Worm (Caenorhabditis elegans) whole organism, late embryonic: Measurements from ENCODE around the gene skr-8.
"Not testable (repeated sequence)": the region's sequence is repeated elsewhere in the genome, so short reads cannot be mapped to it uniquely, and the experiment has no call there.

Experiments
- C38D4.7 ChIP-seq: fragments of 200-800 bp; sonication (Bioruptor generic); optimal IDR thresholded peaks from 2 replicates; lab custom pipeline; 2018; ENCODE audit warnings: mild to moderate bottlenecking, missing genetic modification characterization, moderate library complexity, missing compliant biosample characterization
- Y22D7AL.16 ChIP-seq: sonication (generic microtip); optimal IDR thresholded peaks from 2 replicates; lab custom pipeline; 2016; ENCODE audit warnings: missing genetic modification characterization, missing compliant biosample characterization
- ahr-1 ChIP-seq: sonication (generic microtip); optimal IDR thresholded peaks from 2 replicates; lab custom pipeline; 2016; ENCODE audit warnings: missing genetic modification characterization, missing compliant biosample characterization
- ama-1 ChIP-seq: fragments of 150-350 bp; optimal IDR thresholded peaks from 2 replicates; lab custom pipeline; 2014
- ceh-2 ChIP-seq: sonication (generic microtip); optimal IDR thresholded peaks from 2 replicates; lab custom pipeline; 2016; ENCODE audit warnings: missing genotype, missing genetic modification characterization, missing compliant biosample characterization
- ceh-31 ChIP-seq: sonication (generic microtip); optimal IDR thresholded peaks from 2 replicates; lab custom pipeline; 2016; ENCODE audit warnings: missing genetic modification characterization, missing compliant biosample characterization
- ceh-34 ChIP-seq: sonication (generic microtip); optimal IDR thresholded peaks from 2 replicates; lab custom pipeline; 2016; ENCODE audit warnings: mild to moderate bottlenecking, missing genetic modification characterization, missing compliant biosample characterization
- ceh-6 ChIP-seq: fragments of 200-800 bp; sonication (Bioruptor generic); optimal IDR thresholded peaks from 2 replicates; lab custom pipeline; 2018; ENCODE audit warnings: mild to moderate bottlenecking, missing genetic modification characterization, missing compliant biosample characterization
- che-1 ChIP-seq: sonication (generic microtip); optimal IDR thresholded peaks from 2 replicates; lab custom pipeline; 2016; ENCODE audit warnings: mild to moderate bottlenecking, missing genetic modification characterization, missing compliant biosample characterization
- dmd-4 ChIP-seq: sonication (generic microtip); optimal IDR thresholded peaks from 2 replicates; lab custom pipeline; 2016; ENCODE audit warnings: borderline replicate concordance, missing genetic modification characterization, missing compliant biosample characterization
- elt-4 ChIP-seq: sonication (generic microtip); optimal IDR thresholded peaks from 2 replicates; lab custom pipeline; 2016; ENCODE audit warnings: missing genetic modification characterization, missing compliant biosample characterization
- ets-4 ChIP-seq: sonication (generic microtip); optimal IDR thresholded peaks from 2 replicates; lab custom pipeline; 2016; ENCODE audit warnings: missing genetic modification characterization, missing compliant biosample characterization
- eyg-1 ChIP-seq: sonication (generic microtip); optimal IDR thresholded peaks from 2 replicates; lab custom pipeline; 2016; ENCODE audit warnings: missing genotype, missing genetic modification characterization, missing compliant biosample characterization
- fkh-10 ChIP-seq: fragments of 150-350 bp; optimal IDR thresholded peaks from 2 replicates; lab custom pipeline; 2014; ENCODE audit warnings: missing biosample characterization, missing genetic modification reagents, missing genetic modification characterization
- fkh-6 ChIP-seq: sonication (generic microtip); optimal IDR thresholded peaks from 2 replicates; lab custom pipeline; 2016; ENCODE audit warnings: missing genetic modification characterization, missing compliant biosample characterization
- hlh-30 ChIP-seq: sonication (generic microtip); optimal IDR thresholded peaks from 2 replicates; lab custom pipeline; 2017; ENCODE audit warnings: antibody characterized with exemption, missing genetic modification characterization, missing compliant biosample characterization; ENCODE audit not compliant: insufficient read depth
- lim-6 ChIP-seq: sonication (generic microtip); optimal IDR thresholded peaks from 2 replicates; lab custom pipeline; 2016; ENCODE audit warnings: missing genetic modification characterization, missing compliant biosample characterization
- lin-11 ChIP-seq: fragments of 200-800 bp; sonication (Bioruptor generic); optimal IDR thresholded peaks from 2 replicates; lab custom pipeline; 2018; ENCODE audit warnings: mild to moderate bottlenecking, missing genetic modification characterization, missing compliant biosample characterization
- mec-3 ChIP-seq: sonication (generic microtip); optimal IDR thresholded peaks from 2 replicates; lab custom pipeline; 2016; ENCODE audit warnings: borderline replicate concordance, missing genetic modification characterization, missing compliant biosample characterization
- nfya-1 ChIP-seq: sonication (generic microtip); optimal IDR thresholded peaks from 2 replicates; lab custom pipeline; 2017; ENCODE audit warnings: missing genetic modification characterization, mild to moderate bottlenecking, missing compliant biosample characterization, antibody characterized with exemption, moderate library complexity
- odd-2 ChIP-seq: sonication (generic microtip); optimal IDR thresholded peaks from 2 replicates; lab custom pipeline; 2017; ENCODE audit warnings: antibody characterized with exemption, mild to moderate bottlenecking, missing genetic modification characterization, missing compliant biosample characterization
- pax-1 ChIP-seq: fragments of 150-350 bp; optimal IDR thresholded peaks from 2 replicates; lab custom pipeline; 2014; ENCODE audit warnings: missing biosample characterization, missing genetic modification characterization
- pha-2 ChIP-seq: sonication (generic microtip); optimal IDR thresholded peaks from 2 replicates; lab custom pipeline; 2017; ENCODE audit warnings: mild to moderate bottlenecking, missing genetic modification characterization, missing compliant biosample characterization
- pha-4 ChIP-seq: fragments of 150-350 bp; optimal IDR thresholded peaks from 2 replicates; lab custom pipeline; 2018; ENCODE audit warnings: missing biosample characterization, missing genetic modification reagents, missing genetic modification characterization
- ref-2 ChIP-seq: sonication (generic microtip); optimal IDR thresholded peaks from 2 replicates; lab custom pipeline; 2016; ENCODE audit warnings: missing genetic modification characterization, missing compliant biosample characterization
- rnt-1 ChIP-seq: sonication (generic microtip); optimal IDR thresholded peaks from 2 replicates; lab custom pipeline; 2016; ENCODE audit warnings: missing genetic modification characterization, missing compliant biosample characterization
- sdc-2 ChIP-seq: sonication (generic microtip); optimal IDR thresholded peaks from 2 replicates; lab custom pipeline; 2016; ENCODE audit warnings: missing genotype, missing genetic modification characterization, missing compliant biosample characterization
- sox-2 ChIP-seq: fragments of 200-800 bp; sonication (Bioruptor generic); IDR thresholded peaks from 2 replicates; pipeline ENCODE4 v1.3.6; 2022; ENCODE audit warnings: missing genetic modification reagents, missing genetic modification characterization, missing compliant biosample characterization
- syd-9 ChIP-seq: sonication (generic microtip); optimal IDR thresholded peaks from 2 replicates; lab custom pipeline; 2016; ENCODE audit warnings: mild to moderate bottlenecking, missing genetic modification characterization, moderate library complexity, missing compliant biosample characterization
- tbx-2 ChIP-seq: sonication (generic microtip); optimal IDR thresholded peaks from 2 replicates; lab custom pipeline; 2016; ENCODE audit warnings: missing genetic modification characterization, missing compliant biosample characterization
- ttx-3 ChIP-seq: sonication (generic microtip); optimal IDR thresholded peaks from 2 replicates; lab custom pipeline; 2016; ENCODE audit warnings: missing genetic modification reagents, missing genetic modification characterization, missing compliant biosample characterization
- unc-42 ChIP-seq: sonication (generic microtip); optimal IDR thresholded peaks from 2 replicates; lab custom pipeline; 2016; ENCODE audit warnings: missing genotype, missing genetic modification characterization, missing compliant biosample characterization
- unc-86 ChIP-seq: sonication (generic microtip); optimal IDR thresholded peaks from 2 replicates; lab custom pipeline; 2016; ENCODE audit warnings: missing genetic modification characterization, missing compliant biosample characterization
- ztf-16 ChIP-seq: sonication (generic microtip); optimal IDR thresholded peaks from 2 replicates; lab custom pipeline; 2017; ENCODE audit warnings: missing genetic modification characterization, missing compliant biosample characterization

Gene skr-8

DNA sequence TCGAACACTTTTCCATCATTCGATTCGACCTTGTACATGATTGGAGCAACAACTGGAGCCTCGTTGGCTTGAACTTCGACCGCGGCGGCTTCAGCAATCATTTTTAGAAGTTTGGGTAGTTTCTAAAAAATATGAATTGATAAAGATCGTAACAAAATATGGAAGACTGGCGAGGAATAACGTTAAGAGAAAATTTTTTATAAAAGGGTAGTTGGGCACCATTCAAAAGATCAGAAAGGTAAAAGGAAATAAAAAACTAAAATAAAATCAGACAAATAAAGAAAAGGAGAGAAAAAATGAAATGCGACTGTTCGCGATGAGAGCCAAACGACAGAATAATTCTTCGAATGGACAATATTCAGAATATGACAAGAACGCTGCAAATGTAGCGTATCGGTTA is at the start of gene skr-8:
skr-8 (minus strand) TSS at position 101 of the 400 bp plus-strand sequence.
- TF ChIP-seq ets-4 (tag; lab: Kevin White, UChicago); hlh-30 (tag; lab: Kevin White, UChicago); syd-9: not testable (repeated sequence)
- TF ChIP-seq, all 69 proteins: peak for 0; not testable (repeated sequence) for 69

- TF ChIP-seq ceh-2 (tag; lab: Kevin White, UChicago) (no peak), nfya-1 (tag; lab: Kevin White, UChicago) (peak; percentile 73)
Measured at ce11 chrIV:17215070-17215469, 49.4 kb upstream of the skr-8 start.

ce11 chrIV:17210754-17211153 is 45.1 kb upstream of the skr-8 start:
- TF ChIP-seq unc-86 = no peak
- TF ChIP-seq pha-4 = no peak
- TF ChIP-seq pax-1 (tag; lab: Kevin White, UChicago) = no peak
- no peak for TF ChIP-seq elt-4
- TF ChIP-seq ceh-34 (tag; lab: Kevin White, UChicago) = no peak
- TF ChIP-seq ref-2 (tag; lab: Kevin White, UChicago) = no peak
- TF ChIP-seq rnt-1 (tag; lab: Kevin White, UChicago) = no peak
- TF ChIP-seq unc-42 (tag; lab: Kevin White, UChicago) = no peak
- no peak for TF ChIP-seq eyg-1 (tag; lab: Kevin White, UChicago)
- TF ChIP-seq ahr-1 (tag; lab: Kevin White, UChicago) = no peak
- TF ChIP-seq Y22D7AL.16 (tag; lab: Kevin White, UChicago) = no peak
- TF ChIP-seq ztf-16 (tag; lab: Kevin White, UChicago) = no peak

DNA sequence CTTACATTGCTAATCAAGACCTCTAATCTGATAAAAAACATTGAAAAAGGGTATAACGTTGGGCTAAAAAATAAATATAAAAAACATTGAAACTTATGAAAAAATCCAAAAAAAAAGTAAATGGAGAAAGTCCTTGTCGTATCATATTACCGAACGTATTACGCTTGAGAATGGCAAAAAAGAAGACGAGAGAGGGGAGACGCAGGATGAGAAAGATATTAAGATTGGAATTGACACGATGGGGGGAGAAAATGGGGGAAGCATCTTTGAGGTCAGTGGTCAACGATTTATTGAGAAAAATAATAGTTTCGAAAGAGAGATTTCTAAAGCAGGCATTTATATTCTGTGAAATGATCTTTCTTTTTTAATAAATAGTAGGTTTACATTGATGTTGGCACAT is 43.7 kb upstream of the skr-8 start:
- TF ChIP-seq ceh-34 (tag; lab: Kevin White, UChicago) (peak; percentile 71), lim-6 (no peak)

DNA sequence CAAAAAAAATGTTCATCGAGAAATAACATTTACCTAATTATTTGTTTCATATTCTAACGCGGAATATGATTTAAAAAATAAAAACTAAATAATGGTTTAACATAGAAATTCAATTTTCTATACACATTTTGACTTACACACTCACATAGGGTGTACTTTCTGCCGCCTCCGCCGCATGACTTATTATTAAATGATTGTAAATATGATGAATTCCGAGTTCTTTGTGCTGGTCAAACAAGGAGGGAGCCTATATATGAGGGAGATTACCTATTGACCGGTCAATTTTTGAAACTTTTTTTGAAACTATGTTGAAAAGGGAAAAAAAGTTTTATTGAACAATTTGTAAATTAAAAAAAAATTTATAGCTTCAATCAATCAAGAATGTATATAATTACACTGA is 42.2 kb upstream of the skr-8 start:
- no peak for TF ChIP-seq dmd-4
- TF ChIP-seq ttx-3 (tag; lab: Kevin White, UChicago) = no peak
- TF ChIP-seq fkh-6 = no peak
- TF ChIP-seq ceh-31 = no peak
- no peak for TF ChIP-seq fkh-10 (GFP tag; lab: Kevin White, UChicago)
- TF ChIP-seq ama-1 (lab: Kevin White, UChicago) = no peak

ce11 chrIV:17206745-17207144 is 41.1 kb upstream of the skr-8 start, which contains the start of gene cnnm-1:
cnnm-1 (minus strand) TSS chrIV:17206845.
- TF ChIP-seq rnt-1 (tag; lab: Kevin White, UChicago) (no peak), mec-3 (tag; lab: Kevin White, UChicago) (no peak), C38D4.7 (GFP tag; lab: Kevin White, UChicago) (no peak), ztf-16 (tag; lab: Kevin White, UChicago) (no peak), nfya-1 (tag; lab: Kevin White, UChicago) (no peak), sdc-2 (no peak)

- TF ChIP-seq pha-2 (no peak), unc-86 (no peak), lin-11 (no peak), odd-2 (no peak), tbx-2 (no peak), ama-1 (lab: Kevin White, UChicago) (no peak), ceh-6 (GFP tag; lab: Kevin White, UChicago) (no peak), che-1 (tag; lab: Kevin White, UChicago) (no peak), sox-2 (GFP tag; lab: Robert Waterston, UW) (no peak)
Measured at ce11 chrIV:17199706-17200105, 34.1 kb upstream of the skr-8 start.
